Worm (Caenorhabditis elegans): ENCODE data around the gene F21C10.1.

The F21C10.1 gene

ce11 chrV:9123186-9123585, 9.0 kb upstream of the F21C10.1 start, which contains the start of gene F21C10.11:
Gene F21C10.11 (plus strand): TSS chrV:9123486.
- TF ChIP-seq klf-2 (GFP tag; conservative IDR thresholded peaks at IDR 0.05): no peak
- TF ChIP-seq tab-1 (GFP tag; IDR thresholded peaks at IDR 0.05): no peak
- TF ChIP-seq T22C8.4 (GFP tag; IDR thresholded peaks at IDR 0.05): no peak
- TF ChIP-seq ztf-23 (GFP tag; IDR thresholded peaks at IDR 0.05): no peak
- TF ChIP-seq ztf-29 (GFP tag; IDR thresholded peaks at IDR 0.05): no peak
- no peak for TF ChIP-seq med-1 (GFP tag; optimal IDR thresholded peaks at IDR 0.05; ENCODE audit: insufficient read depth)
- no peak for TF ChIP-seq cog-1 (tag; optimal IDR thresholded peaks at IDR 0.05)
- no peak for TF ChIP-seq flt-1 (GFP tag; IDR thresholded peaks at IDR 0.05)
- no peak for TF ChIP-seq ref-1 (GFP tag; conservative IDR thresholded peaks at IDR 0.05)

ce11 chrV:9124180-9124579, 8.0 kb upstream of the F21C10.1 start, which contains the start of gene F21C10.6:
Gene F21C10.6 (plus strand): TSS chrV:9124480.
- no peak for TF ChIP-seq med-1 (GFP tag; optimal IDR thresholded peaks at IDR 0.05; ENCODE audit: insufficient read depth)
- no peak for TF ChIP-seq cog-1 (tag; optimal IDR thresholded peaks at IDR 0.05)
- TF ChIP-seq ztf-23 (GFP tag; IDR thresholded peaks at IDR 0.05): no peak
- TF ChIP-seq ref-1 (GFP tag; conservative IDR thresholded peaks at IDR 0.05): no peak
- no peak for TF ChIP-seq T22C8.4 (GFP tag; IDR thresholded peaks at IDR 0.05)
- no peak for TF ChIP-seq tab-1 (GFP tag; IDR thresholded peaks at IDR 0.05)
- no peak for TF ChIP-seq klf-2 (GFP tag; conservative IDR thresholded peaks at IDR 0.05)
- no peak for TF ChIP-seq flt-1 (GFP tag; IDR thresholded peaks at IDR 0.05)
- TF ChIP-seq ztf-29 (GFP tag; IDR thresholded peaks at IDR 0.05): no peak

ce11 chrV:9125345-9125744, 6.8 kb upstream of the F21C10.1 start, which contains the start of gene F21C10.5:
Gene F21C10.5 (plus strand): TSS chrV:9125645.
- TF ChIP-seq ref-1 (GFP tag; conservative IDR thresholded peaks at IDR 0.05) (no peak), ztf-23 (GFP tag; IDR thresholded peaks at IDR 0.05) (no peak), flt-1 (GFP tag; IDR thresholded peaks at IDR 0.05) (no peak), tab-1 (GFP tag; IDR thresholded peaks at IDR 0.05) (no peak), cog-1 (tag; optimal IDR thresholded peaks at IDR 0.05) (no peak), med-1 (GFP tag; optimal IDR thresholded peaks at IDR 0.05; ENCODE audit: insufficient read depth) (no peak), T22C8.4 (GFP tag; IDR thresholded peaks at IDR 0.05) (no peak), ztf-29 (GFP tag; IDR thresholded peaks at IDR 0.05) (no peak)

ce11 chrV:9126316-9126715, 5.8 kb upstream of the F21C10.1 start, which contains the start of gene F21C10.4:
Gene F21C10.4 (plus strand): TSS chrV:9126616.
- no peak for TF ChIP-seq ztf-29 (GFP tag; IDR thresholded peaks at IDR 0.05)
- no peak for TF ChIP-seq ztf-23 (GFP tag; IDR thresholded peaks at IDR 0.05)
- TF ChIP-seq tab-1 (GFP tag; IDR thresholded peaks at IDR 0.05): no peak
- no peak for TF ChIP-seq med-1 (GFP tag; optimal IDR thresholded peaks at IDR 0.05; ENCODE audit: insufficient read depth)
- TF ChIP-seq ref-1 (GFP tag; conservative IDR thresholded peaks at IDR 0.05): no peak
- no peak for TF ChIP-seq cog-1 (tag; optimal IDR thresholded peaks at IDR 0.05)
- TF ChIP-seq flt-1 (GFP tag; IDR thresholded peaks at IDR 0.05): no peak
- no peak for TF ChIP-seq T22C8.4 (GFP tag; IDR thresholded peaks at IDR 0.05)
- no peak for TF ChIP-seq klf-2 (GFP tag; conservative IDR thresholded peaks at IDR 0.05)

- TF ChIP-seq med-1 (GFP tag; optimal IDR thresholded peaks at IDR 0.05; ENCODE audit: insufficient read depth) (no peak), klf-2 (GFP tag; conservative IDR thresholded peaks at IDR 0.05) (no peak), flt-1 (GFP tag; IDR thresholded peaks at IDR 0.05) (no peak), cog-1 (tag; optimal IDR thresholded peaks at IDR 0.05) (no peak), ztf-23 (GFP tag; IDR thresholded peaks at IDR 0.05) (no peak)
These were observed 4.4 kb upstream of the F21C10.1 start, which contains the start of gene F21C10.3 for ce11 chrV:9127773-9128172. Gene F21C10.3 (plus strand): TSS chrV:9128073.

- TF ChIP-seq ztf-23 (GFP tag; IDR thresholded peaks at IDR 0.05) (no peak), cog-1 (tag; optimal IDR thresholded peaks at IDR 0.05) (no peak), ref-1 (GFP tag; conservative IDR thresholded peaks at IDR 0.05) (no peak), flt-1 (GFP tag; IDR thresholded peaks at IDR 0.05) (no peak), ztf-29 (GFP tag; IDR thresholded peaks at IDR 0.05) (no peak), klf-2 (GFP tag; conservative IDR thresholded peaks at IDR 0.05) (no peak), tab-1 (GFP tag; IDR thresholded peaks at IDR 0.05) (no peak), med-1 (GFP tag; optimal IDR thresholded peaks at IDR 0.05; ENCODE audit: insufficient read depth) (no peak), T22C8.4 (GFP tag; IDR thresholded peaks at IDR 0.05) (no peak)
These were observed 3.6 kb upstream of the F21C10.1 start for ce11 chrV:9128562-9128961.

- TF ChIP-seq ztf-23 (GFP tag; IDR thresholded peaks at IDR 0.05) (no peak), med-1 (GFP tag; optimal IDR thresholded peaks at IDR 0.05; ENCODE audit: insufficient read depth) (no peak), flt-1 (GFP tag; IDR thresholded peaks at IDR 0.05) (no peak), ref-1 (GFP tag; conservative IDR thresholded peaks at IDR 0.05) (no peak), tab-1 (GFP tag; IDR thresholded peaks at IDR 0.05) (no peak), cog-1 (tag; optimal IDR thresholded peaks at IDR 0.05) (no peak), klf-2 (GFP tag; conservative IDR thresholded peaks at IDR 0.05) (no peak), ztf-29 (GFP tag; IDR thresholded peaks at IDR 0.05) (no peak), T22C8.4 (GFP tag; IDR thresholded peaks at IDR 0.05) (no peak)
These were observed 1.4 kb upstream of the F21C10.1 start, which contains the start of gene F21C10.19 for ce11 chrV:9130766-9131165. Gene F21C10.19 (plus strand): TSS chrV:9131066.

ce11 chrV:9133950-9134349, 1.8 kb downstream of the F21C10.1 start, which contains the start of gene B0222.1:
Gene B0222.1 (plus strand): TSS chrV:9134255.
- no peak for TF ChIP-seq ztf-23 (GFP tag; IDR thresholded peaks at IDR 0.05)
- no peak for TF ChIP-seq tab-1 (GFP tag; IDR thresholded peaks at IDR 0.05)
- no peak for TF ChIP-seq ref-1 (GFP tag; conservative IDR thresholded peaks at IDR 0.05)
- TF ChIP-seq flt-1 (GFP tag; IDR thresholded peaks at IDR 0.05): no peak
- no peak for TF ChIP-seq T22C8.4 (GFP tag; IDR thresholded peaks at IDR 0.05)
- no peak for TF ChIP-seq cog-1 (tag; optimal IDR thresholded peaks at IDR 0.05)
- TF ChIP-seq ztf-29 (GFP tag; IDR thresholded peaks at IDR 0.05): no peak
- no peak for TF ChIP-seq klf-2 (GFP tag; conservative IDR thresholded peaks at IDR 0.05)
- no peak for TF ChIP-seq med-1 (GFP tag; optimal IDR thresholded peaks at IDR 0.05; ENCODE audit: insufficient read depth)

- TF ChIP-seq ztf-23 (GFP tag; IDR thresholded peaks at IDR 0.05): no peak
- TF ChIP-seq med-1 (GFP tag; optimal IDR thresholded peaks at IDR 0.05; ENCODE audit: insufficient read depth): no peak
- no peak for TF ChIP-seq ztf-29 (GFP tag; IDR thresholded peaks at IDR 0.05)
- no peak for TF ChIP-seq cog-1 (tag; optimal IDR thresholded peaks at IDR 0.05)
- no peak for TF ChIP-seq tab-1 (GFP tag; IDR thresholded peaks at IDR 0.05)
- TF ChIP-seq flt-1 (GFP tag; IDR thresholded peaks at IDR 0.05): no peak
- no peak for TF ChIP-seq ref-1 (GFP tag; conservative IDR thresholded peaks at IDR 0.05)
- TF ChIP-seq klf-2 (GFP tag; conservative IDR thresholded peaks at IDR 0.05): no peak
- no peak for TF ChIP-seq T22C8.4 (GFP tag; IDR thresholded peaks at IDR 0.05)
These were observed 5.5 kb downstream of the F21C10.1 start, which contains the start of gene pitr-2 for ce11 chrV:9137618-9138017. Gene pitr-2 (minus strand): TSS chrV:9137718.
